ENCODE assay signal across 1 fruit fly cellular context in the genomic region with DNA sequence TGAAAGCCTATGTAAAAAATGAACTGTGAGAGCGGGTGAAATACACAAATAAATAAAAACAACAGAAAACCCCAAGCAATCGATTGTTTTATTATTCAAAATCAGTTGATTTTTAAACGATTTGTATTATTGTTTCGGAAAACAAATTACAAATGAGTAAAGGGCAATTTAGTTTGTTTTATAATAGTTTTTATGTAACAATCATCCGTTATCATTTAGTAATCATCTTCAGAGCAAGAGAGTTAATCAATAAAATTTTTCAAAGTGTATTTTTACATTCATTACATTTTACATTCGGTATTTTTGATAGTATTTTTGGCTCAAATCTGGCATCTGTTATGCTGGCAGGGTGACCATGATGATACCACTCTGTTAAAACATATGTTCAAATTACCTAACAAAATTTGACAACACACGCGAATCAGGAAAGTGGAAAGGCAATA.
A peak's percentile ranks its signal among the peaks of the same experiment; 100 is the strongest.
TF ChIP-seq lines count a peak whose summit lies in the region.

A gene (plus strand): TSS at position 384 of the 443 bp plus-strand sequence.
A gene (plus strand): TSS at position 384 of the 443 bp plus-strand sequence.

TF ChIP-seq in whole organism, embryonic, 481 proteins besides CTCF, POLR2A, EP300 and RAD21 (continued from another document and continues in another):
- no peak for TF ChIP-seq gt (GFP tag; IDR thresholded peaks at IDR 0.05; lab: Robert Waterston, UW)
- peak in 1 of 2 experiments; percentile 24 for TF ChIP-seq Hr78 (GFP tag; optimal IDR thresholded peaks at IDR 0.05; lab: Kevin White, UChicago)
- peak; percentile 38 for TF ChIP-seq en (GFP tag; optimal IDR thresholded peaks at IDR 0.05; lab: Kevin White, UChicago)
- TF ChIP-seq cg (GFP tag; optimal IDR thresholded peaks at IDR 0.05; lab: Kevin White, UChicago), result no peak
- no peak for TF ChIP-seq CG3065 (GFP tag; optimal IDR thresholded peaks at IDR 0.05; lab: Kevin White, UChicago)
- peak; percentile 38 for TF ChIP-seq CG17186 (GFP tag; optimal IDR thresholded peaks at IDR 0.05; lab: Kevin White, UChicago)
- peak; percentile 82 for TF ChIP-seq Xrp1 (GFP tag; IDR thresholded peaks at IDR 0.05; lab: Robert Waterston, UW)
- peak; percentile 58 for TF ChIP-seq CG1603 (tag; optimal IDR thresholded peaks at IDR 0.05; lab: Kevin White, UChicago)
- TF ChIP-seq odd (GFP tag; optimal IDR thresholded peaks at IDR 0.05; lab: Kevin White, UChicago), result no peak
- TF ChIP-seq twi (tag; optimal IDR thresholded peaks at IDR 0.05; lab: Kevin White, UChicago), result no peak
- TF ChIP-seq CG2678 (tag; optimal IDR thresholded peaks at IDR 0.05; lab: Kevin White, UChicago), result peak; percentile 67
- TF ChIP-seq Antp (GFP tag; optimal IDR thresholded peaks at IDR 0.05; lab: Kevin White, UChicago), result no peak
- peak; percentile 5 for TF ChIP-seq zfh2 (GFP tag; optimal IDR thresholded peaks at IDR 0.05; lab: Kevin White, UChicago)
- TF ChIP-seq CG2889 (GFP tag; IDR thresholded peaks at IDR 0.05; lab: Robert Waterston, UW), result no peak
- no peak for TF ChIP-seq CG8765 (GFP tag; IDR thresholded peaks at IDR 0.05; lab: Robert Waterston, UW)
- TF ChIP-seq Dip3 (GFP tag; optimal IDR thresholded peaks at IDR 0.05; lab: Kevin White, UChicago), result no peak
- no peak for TF ChIP-seq CG15269 (tag; optimal IDR thresholded peaks at IDR 0.05; lab: Kevin White, UChicago)
- no peak for TF ChIP-seq Lhr (GFP tag; optimal IDR thresholded peaks at IDR 0.05; lab: Kevin White, UChicago)
- peak; percentile 61 for TF ChIP-seq gcm (GFP tag; optimal IDR thresholded peaks at IDR 0.05; lab: Kevin White, UChicago)
- no peak for TF ChIP-seq sim (GFP tag; IDR thresholded peaks at IDR 0.05; lab: Robert Waterston, UW)
- TF ChIP-seq CG6272 (GFP tag; IDR thresholded peaks at IDR 0.05; lab: Robert Waterston, UW), result peak; percentile 29; the same call in 1 of the 2 replicates
- no peak for TF ChIP-seq CG30431 (GFP tag; optimal IDR thresholded peaks at IDR 0.05; lab: Kevin White, UChicago)
- peak; percentile 81 for TF ChIP-seq HLH3B (GFP tag; IDR thresholded peaks at IDR 0.05; lab: Robert Waterston, UW)
- TF ChIP-seq NK7.1 (GFP tag; optimal IDR thresholded peaks at IDR 0.05; lab: Kevin White, UChicago), result peak; percentile 59
- TF ChIP-seq Dll (GFP tag; IDR thresholded peaks at IDR 0.05; lab: Robert Waterston, UW; ENCODE audit: partially characterized antibody), result no peak
- TF ChIP-seq CG14860 (GFP tag; IDR thresholded peaks at IDR 0.05; lab: Robert Waterston, UW; ENCODE audit: partially characterized antibody), result no peak
- peak; percentile 17; the same call in 1 of the 2 replicates for TF ChIP-seq CG13287 (GFP tag; IDR thresholded peaks at IDR 0.05; lab: Robert Waterston, UW; ENCODE audit: partially characterized antibody)
- peak; percentile 60 for TF ChIP-seq scrt (GFP tag; optimal IDR thresholded peaks at IDR 0.05; lab: Kevin White, UChicago)
- no peak for TF ChIP-seq CG7963 (GFP tag; IDR thresholded peaks at IDR 0.05; lab: Robert Waterston, UW; ENCODE audit: partially characterized antibody)
- peak; percentile 42 for TF ChIP-seq CG10654 (GFP tag; optimal IDR thresholded peaks at IDR 0.05; lab: Kevin White, UChicago)
- TF ChIP-seq CG15011 (GFP tag; optimal IDR thresholded peaks at IDR 0.05; lab: Kevin White, UChicago), result peak; percentile 47
- peak; percentile 26 for TF ChIP-seq Bteb2 (GFP tag; optimal IDR thresholded peaks at IDR 0.05; lab: Kevin White, UChicago)
- peak; percentile 68 for TF ChIP-seq CG18476 (GFP tag; optimal IDR thresholded peaks at IDR 0.05; lab: Kevin White, UChicago)
- TF ChIP-seq stc (GFP tag; IDR thresholded peaks at IDR 0.05; lab: Robert Waterston, UW), result peak; percentile 76
- peak; percentile 34 for TF ChIP-seq Six4 (GFP tag; optimal IDR thresholded peaks at IDR 0.05; lab: Kevin White, UChicago)
- TF ChIP-seq dpn (GFP tag; optimal IDR thresholded peaks at IDR 0.05; lab: Kevin White, UChicago), result peak; percentile 7 to 17
- TF ChIP-seq Fer1 (GFP tag; optimal IDR thresholded peaks at IDR 0.05; lab: Kevin White, UChicago), result peak; percentile 75
- peak; percentile 72 for TF ChIP-seq HHEX (GFP tag; optimal IDR thresholded peaks at IDR 0.05; lab: Kevin White, UChicago)
- TF ChIP-seq vfl (GFP tag; optimal IDR thresholded peaks at IDR 0.05; lab: Kevin White, UChicago), result no peak
- peak; percentile 83 for TF ChIP-seq CG18262 (tag; optimal IDR thresholded peaks at IDR 0.05; lab: Kevin White, UChicago)
- no peak for TF ChIP-seq CG11093 (GFP tag; IDR thresholded peaks at IDR 0.05; lab: Robert Waterston, UW)
- TF ChIP-seq CHES-1-like (GFP tag; optimal IDR thresholded peaks at IDR 0.05; lab: Kevin White, UChicago), result no peak
- no peak for TF ChIP-seq D (optimal IDR thresholded peaks at IDR 0.05; lab: Kevin White, UChicago)
- TF ChIP-seq D (GFP tag; optimal IDR thresholded peaks at IDR 0.05; lab: Kevin White, UChicago), result peak; percentile 43
- TF ChIP-seq CG12942 (GFP tag; optimal IDR thresholded peaks at IDR 0.05; lab: Kevin White, UChicago), result no peak
- no peak for TF ChIP-seq CG15601 (tag; optimal IDR thresholded peaks at IDR 0.05; lab: Kevin White, UChicago)
- TF ChIP-seq CG16815 (GFP tag; optimal IDR thresholded peaks at IDR 0.05; lab: Kevin White, UChicago), result no peak
- TF ChIP-seq Trl (optimal IDR thresholded peaks at IDR 0.05; lab: Kevin White, UChicago), result no peak
- TF ChIP-seq Trl (GFP tag; optimal IDR thresholded peaks at IDR 0.05; lab: Kevin White, UChicago), result peak; percentile 62
- peak; percentile 41; the same call in 1 of the 2 replicates for TF ChIP-seq CG1024 (GFP tag; IDR thresholded peaks at IDR 0.05; lab: Robert Waterston, UW)
- TF ChIP-seq hkb (optimal IDR thresholded peaks at IDR 0.05; lab: Kevin White, UChicago), result no peak
- peak; percentile 81 for TF ChIP-seq hkb (GFP tag; IDR thresholded peaks at IDR 0.05; lab: Robert Waterston, UW)
- TF ChIP-seq h (optimal IDR thresholded peaks at IDR 0.05; lab: Kevin White, UChicago), result no peak
- peak; percentile 82 for TF ChIP-seq CG3281 (GFP tag; optimal IDR thresholded peaks at IDR 0.05; lab: Kevin White, UChicago)
- TF ChIP-seq ems (GFP tag; optimal IDR thresholded peaks at IDR 0.05; lab: Kevin White, UChicago), result no peak
- no peak for TF ChIP-seq Elba2 (GFP tag; optimal IDR thresholded peaks at IDR 0.05; lab: Kevin White, UChicago)
- no peak for TF ChIP-seq ken (GFP tag; IDR thresholded peaks at IDR 0.05; lab: Robert Waterston, UW)
- TF ChIP-seq CG17328 (GFP tag; IDR thresholded peaks at IDR 0.05; lab: Robert Waterston, UW), result no peak
- TF ChIP-seq CG10267 (tag; optimal IDR thresholded peaks at IDR 0.05; lab: Kevin White, UChicago), result peak; percentile 79
- TF ChIP-seq CG14965 (GFP tag; optimal IDR thresholded peaks at IDR 0.05; lab: Kevin White, UChicago; ENCODE audit: borderline replicate concordance), result peak; percentile 8
- peak; percentile 2 for TF ChIP-seq Neu2 (GFP tag; optimal IDR thresholded peaks at IDR 0.05; lab: Kevin White, UChicago; ENCODE audit: borderline replicate concordance)
- no peak for TF ChIP-seq HmgZ (tag; optimal IDR thresholded peaks at IDR 0.05; lab: Kevin White, UChicago)
- peak; percentile 58 for TF ChIP-seq CG8359 (GFP tag; optimal IDR thresholded peaks at IDR 0.05; lab: Kevin White, UChicago; ENCODE audit: borderline replicate concordance)
- no peak for TF ChIP-seq tll (GFP tag; optimal IDR thresholded peaks at IDR 0.05; lab: Kevin White, UChicago)
- TF ChIP-seq ewg (GFP tag; optimal IDR thresholded peaks at IDR 0.05; lab: Kevin White, UChicago), result no peak
- TF ChIP-seq CG4328 (GFP tag; optimal IDR thresholded peaks at IDR 0.05; lab: Kevin White, UChicago), result no peak
- TF ChIP-seq CG8089 (GFP tag; optimal IDR thresholded peaks at IDR 0.05; lab: Kevin White, UChicago), result no peak
- TF ChIP-seq CG4424 (GFP tag; optimal IDR thresholded peaks at IDR 0.05; lab: Kevin White, UChicago), result peak; percentile 69
- no peak for TF ChIP-seq nom (GFP tag; optimal IDR thresholded peaks at IDR 0.05; lab: Kevin White, UChicago)
- TF ChIP-seq CG43689 (GFP tag; IDR thresholded peaks at IDR 0.05; lab: Robert Waterston, UW), result no peak
- no peak; the same call in 1 of the 2 replicates for TF ChIP-seq CG17612 (GFP tag; IDR thresholded peaks at IDR 0.05; lab: Robert Waterston, UW)
- peak; percentile 38; the same call in 1 of the 2 replicates for TF ChIP-seq CG11085 (GFP tag; IDR thresholded peaks at IDR 0.05; lab: Robert Waterston, UW)
- TF ChIP-seq knrl (GFP tag; IDR thresholded peaks at IDR 0.05; lab: Robert Waterston, UW; ENCODE audit: partially characterized antibody), result no peak
- peak; percentile 57 for TF ChIP-seq tap (tag; optimal IDR thresholded peaks at IDR 0.05; lab: Kevin White, UChicago)
- TF ChIP-seq CG3995 (GFP tag; optimal IDR thresholded peaks at IDR 0.05; lab: Kevin White, UChicago), result no peak
- TF ChIP-seq CG17829 (tag; optimal IDR thresholded peaks at IDR 0.05; lab: Kevin White, UChicago), result peak; percentile 62
- TF ChIP-seq HmgD (GFP tag; optimal IDR thresholded peaks at IDR 0.05; lab: Kevin White, UChicago), result no peak
- TF ChIP-seq disco-r (GFP tag; optimal IDR thresholded peaks at IDR 0.05; lab: Kevin White, UChicago), result peak; percentile 20
- no peak for TF ChIP-seq CG4282 (GFP tag; optimal IDR thresholded peaks at IDR 0.05; lab: Kevin White, UChicago)
- peak; percentile 80 for TF ChIP-seq CG17361 (GFP tag; IDR thresholded peaks at IDR 0.05; lab: Robert Waterston, UW)
- TF ChIP-seq CG16863 (GFP tag; optimal IDR thresholded peaks at IDR 0.05; lab: Kevin White, UChicago), result no peak
- TF ChIP-seq luna (GFP tag; optimal IDR thresholded peaks at IDR 0.05; lab: Kevin White, UChicago), result no peak
- no peak for TF ChIP-seq Chrac-16 (GFP tag; optimal IDR thresholded peaks at IDR 0.05; lab: Kevin White, UChicago)
- TF ChIP-seq p53 (GFP tag; optimal IDR thresholded peaks at IDR 0.05; lab: Kevin White, UChicago), result no peak
- TF ChIP-seq unpg (GFP tag; optimal IDR thresholded peaks at IDR 0.05; lab: Kevin White, UChicago), result peak; percentile 78
- TF ChIP-seq CG6765 (GFP tag; optimal IDR thresholded peaks at IDR 0.05; lab: Kevin White, UChicago), result no peak
- TF ChIP-seq gsb-n (tag; optimal IDR thresholded peaks at IDR 0.05; lab: Kevin White, UChicago), result peak; percentile 13
- peak; percentile 58 for TF ChIP-seq Side (GFP tag; optimal IDR thresholded peaks at IDR 0.05; lab: Kevin White, UChicago)
- peak; percentile 21 for TF ChIP-seq emc (GFP tag; optimal IDR thresholded peaks at IDR 0.05; lab: Kevin White, UChicago)
- TF ChIP-seq toy (GFP tag; IDR thresholded peaks at IDR 0.05; lab: Robert Waterston, UW), result no peak
- peak; percentile 44; the same call in 2 of the 4 replicates for TF ChIP-seq Gug (GFP tag; IDR thresholded peaks at IDR 0.05; lab: Robert Waterston, UW)
- no peak for TF ChIP-seq Hand (GFP tag; optimal IDR thresholded peaks at IDR 0.05; lab: Kevin White, UChicago)
- TF ChIP-seq Eip74EF (GFP tag; optimal IDR thresholded peaks at IDR 0.05; lab: Kevin White, UChicago), result peak in 1 of 2 experiments; percentile 7
- TF ChIP-seq CG4360 (GFP tag; IDR thresholded peaks at IDR 0.05; lab: Robert Waterston, UW), result no peak
- TF ChIP-seq CG6683 (GFP tag; optimal IDR thresholded peaks at IDR 0.05; lab: Kevin White, UChicago), result peak; percentile 54
- TF ChIP-seq pzg (GFP tag; optimal IDR thresholded peaks at IDR 0.05; lab: Kevin White, UChicago), result peak; percentile 39
- no peak for TF ChIP-seq CkIIα-i1 (GFP tag; IDR thresholded peaks at IDR 0.05; lab: Robert Waterston, UW)
- peak; percentile 36 for TF ChIP-seq Myb (GFP tag; optimal IDR thresholded peaks at IDR 0.05; lab: Kevin White, UChicago)
- TF ChIP-seq Blimp-1 (GFP tag; optimal IDR thresholded peaks at IDR 0.05; lab: Kevin White, UChicago), result peak; percentile 77
- peak; percentile 43 for TF ChIP-seq Fer2 (tag; optimal IDR thresholded peaks at IDR 0.05; lab: Kevin White, UChicago)
- no peak for TF ChIP-seq CG13296 (GFP tag; optimal IDR thresholded peaks at IDR 0.05; lab: Kevin White, UChicago)
- no peak for TF ChIP-seq ara (GFP tag; IDR thresholded peaks at IDR 0.05; lab: Robert Waterston, UW)
- TF ChIP-seq CG7839 (tag; optimal IDR thresholded peaks at IDR 0.05; lab: Kevin White, UChicago), result peak; percentile 85
- no peak for TF ChIP-seq C15 (GFP tag; IDR thresholded peaks at IDR 0.05; lab: Robert Waterston, UW)
- TF ChIP-seq CG14014 (GFP tag; IDR thresholded peaks at IDR 0.05; lab: Robert Waterston, UW), result no peak
- TF ChIP-seq Nf-YA (GFP tag; IDR thresholded peaks at IDR 0.05; lab: Robert Waterston, UW), result 0 out of 2 replicates have a peak, but pooled peaks have one; percentile 52
- TF ChIP-seq HLH54F (GFP tag; optimal IDR thresholded peaks at IDR 0.05; lab: Kevin White, UChicago), result no peak
- TF ChIP-seq klu (GFP tag; IDR thresholded peaks at IDR 0.05; lab: Robert Waterston, UW), result no peak
- no peak for TF ChIP-seq hth (optimal IDR thresholded peaks at IDR 0.05; lab: Kevin White, UChicago)
- TF ChIP-seq Asciz (GFP tag; optimal IDR thresholded peaks at IDR 0.05; lab: Kevin White, UChicago), result peak; percentile 70
- no peak for TF ChIP-seq YL-1 (GFP tag; optimal IDR thresholded peaks at IDR 0.05; lab: Kevin White, UChicago)
- peak; percentile 73 for TF ChIP-seq phol (tag; optimal IDR thresholded peaks at IDR 0.05; lab: Kevin White, UChicago)
- no peak for TF ChIP-seq slp2 (GFP tag; optimal IDR thresholded peaks at IDR 0.05; lab: Kevin White, UChicago)
- no peak for TF ChIP-seq grn (GFP tag; optimal IDR thresholded peaks at IDR 0.05; lab: Kevin White, UChicago)
- no peak for TF ChIP-seq CG12744 (GFP tag; optimal IDR thresholded peaks at IDR 0.05; lab: Kevin White, UChicago)
- peak; percentile 41 for TF ChIP-seq CG6654 (GFP tag; optimal IDR thresholded peaks at IDR 0.05; lab: Kevin White, UChicago)
- TF ChIP-seq CG1233 (GFP tag; optimal IDR thresholded peaks at IDR 0.05; lab: Kevin White, UChicago), result peak; percentile 70
- no peak for TF ChIP-seq aop (GFP tag; IDR thresholded peaks at IDR 0.05; lab: Robert Waterston, UW)
- TF ChIP-seq nerfin-1 (tag; optimal IDR thresholded peaks at IDR 0.05; lab: Kevin White, UChicago), result peak; percentile 73
- TF ChIP-seq lov (optimal IDR thresholded peaks at IDR 0.05; lab: Kevin White, UChicago), result no peak
- TF ChIP-seq lov (GFP tag; IDR thresholded peaks at IDR 0.05; lab: Robert Waterston, UW), result no peak
- no peak for TF ChIP-seq slou (GFP tag; optimal IDR thresholded peaks at IDR 0.05; lab: Kevin White, UChicago)
- TF ChIP-seq danr (GFP tag; IDR thresholded peaks at IDR 0.05; lab: Robert Waterston, UW), result peak; percentile 40; the same call in 1 of the 2 replicates
- TF ChIP-seq CG11247 (GFP tag; IDR thresholded peaks at IDR 0.05; lab: Robert Waterston, UW), result no peak
- TF ChIP-seq grau (tag; optimal IDR thresholded peaks at IDR 0.05; lab: Kevin White, UChicago), result peak; percentile 28
- TF ChIP-seq wor (GFP tag; IDR thresholded peaks at IDR 0.05; lab: Robert Waterston, UW), result no peak
- TF ChIP-seq org-1 (GFP tag; optimal IDR thresholded peaks at IDR 0.05; lab: Kevin White, UChicago), result no peak
- no peak for TF ChIP-seq CG9437 (GFP tag; optimal IDR thresholded peaks at IDR 0.05; lab: Kevin White, UChicago)
